Fruit fly (Drosophila melanogaster): Measurements from ENCODE around the gene sn.

Gene sn

dm6 chrX:7967052-7967847 lies 3.4 kb downstream of the sn start:
- 0 out of 2 replicates have a peak, but pooled peaks have one; percentile 30 for TF ChIP-seq CG32121 (GFP tag; IDR thresholded peaks at IDR 0.05)
- 0 out of 3 replicates have a peak, but pooled peaks have one; percentile 13 for TF ChIP-seq CG4496 (GFP tag; IDR thresholded peaks at IDR 0.05)
- peak; percentile 26 for TF ChIP-seq D1 (tag; optimal IDR thresholded peaks at IDR 0.05)
- peak; percentile 11 for TF ChIP-seq CG13204 (GFP tag; optimal IDR thresholded peaks at IDR 0.05)
- TF ChIP-seq rn (GFP tag; IDR thresholded peaks at IDR 0.05): no peak
- TF ChIP-seq Pif1A (GFP tag; optimal IDR thresholded peaks at IDR 0.05): no peak

- TF ChIP-seq CG10348 (GFP tag; IDR thresholded peaks at IDR 0.05) (no peak), CG17806 (tag; optimal IDR thresholded peaks at IDR 0.05) (no peak), Pif1A (GFP tag; optimal IDR thresholded peaks at IDR 0.05) (no peak), CG4496 (GFP tag; IDR thresholded peaks at IDR 0.05) (no peak), CG13204 (GFP tag; optimal IDR thresholded peaks at IDR 0.05) (no peak), EcR (GFP tag; optimal IDR thresholded peaks at IDR 0.05) (no peak), D1 (tag; optimal IDR thresholded peaks at IDR 0.05) (no peak), Ets98B (GFP tag; IDR thresholded peaks at IDR 0.05) (no peak), CG9948 (tag; optimal IDR thresholded peaks at IDR 0.05) (no peak), fd96Ca (GFP tag; IDR thresholded peaks at IDR 0.05) (no peak)
These were observed 4.0 kb downstream of the sn start for dm6 chrX:7967848-7968143.

DNA sequence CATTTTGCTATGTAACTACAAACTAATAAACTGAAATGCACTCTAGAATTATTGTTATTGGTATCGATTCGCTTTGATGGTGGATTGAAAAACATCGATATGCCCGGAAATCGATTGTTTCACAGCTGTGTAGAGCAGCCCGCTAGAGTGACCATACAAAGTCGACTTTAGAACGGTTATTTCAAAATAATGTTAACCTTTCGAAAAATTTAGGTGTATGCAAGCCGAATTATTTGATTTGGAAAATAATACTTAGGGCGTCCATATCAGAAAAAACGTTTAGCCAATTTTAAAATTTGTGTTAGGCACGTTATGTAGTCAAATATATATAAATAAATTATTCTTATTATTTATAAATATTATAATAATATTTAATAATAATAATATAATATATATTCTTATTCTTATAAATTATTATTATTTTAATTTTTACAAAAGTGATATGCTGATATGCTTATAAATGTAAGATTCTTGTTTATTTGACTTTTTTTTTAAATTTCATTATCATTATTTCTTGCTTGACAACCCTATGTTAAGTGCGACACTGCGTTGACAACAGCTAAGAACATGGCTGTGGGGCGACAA lies 4.5 kb downstream of the sn start, which contains the start of gene sws:
Gene sws (minus strand): TSS at position 22 of the 585 bp plus-strand sequence.
- no peak for TF ChIP-seq fd96Ca (GFP tag; IDR thresholded peaks at IDR 0.05)
- no peak for TF ChIP-seq Pif1A (GFP tag; optimal IDR thresholded peaks at IDR 0.05)
- TF ChIP-seq CG8301 (tag; optimal IDR thresholded peaks at IDR 0.05): no peak
- no peak for TF ChIP-seq CG12605 (GFP tag; IDR thresholded peaks at IDR 0.05)
- TF ChIP-seq D1 (tag; optimal IDR thresholded peaks at IDR 0.05): no peak
- TF ChIP-seq CG9948 (tag; optimal IDR thresholded peaks at IDR 0.05): peak; percentile 32
- peak; percentile 19 for TF ChIP-seq CG34367 (tag; optimal IDR thresholded peaks at IDR 0.05)
- no peak for TF ChIP-seq CG17806 (tag; optimal IDR thresholded peaks at IDR 0.05)
- TF ChIP-seq Pif1B (GFP tag; optimal IDR thresholded peaks at IDR 0.05): no peak
- no peak for TF ChIP-seq Snoo (tag; optimal IDR thresholded peaks at IDR 0.05)
- no peak for TF ChIP-seq gl (tag; optimal IDR thresholded peaks at IDR 0.05)
- no peak for TF ChIP-seq rn (GFP tag; IDR thresholded peaks at IDR 0.05)
- no peak for TF ChIP-seq Ets98B (GFP tag; IDR thresholded peaks at IDR 0.05)
- TF ChIP-seq CG14655 (GFP tag; optimal IDR thresholded peaks at IDR 0.05): peak; percentile 26
- peak; percentile 31 for TF ChIP-seq CG15710 (tag; optimal IDR thresholded peaks at IDR 0.05)
- peak; percentile 17 for TF ChIP-seq CG8159 (tag; optimal IDR thresholded peaks at IDR 0.05)
- no peak for TF ChIP-seq CG13204 (GFP tag; optimal IDR thresholded peaks at IDR 0.05)
- no peak for TF ChIP-seq CG4496 (GFP tag; IDR thresholded peaks at IDR 0.05)
- no peak for TF ChIP-seq CG32121 (GFP tag; IDR thresholded peaks at IDR 0.05)
- TF ChIP-seq EcR (GFP tag; optimal IDR thresholded peaks at IDR 0.05): no peak
- TF ChIP-seq CG10348 (GFP tag; IDR thresholded peaks at IDR 0.05): no peak

DNA sequence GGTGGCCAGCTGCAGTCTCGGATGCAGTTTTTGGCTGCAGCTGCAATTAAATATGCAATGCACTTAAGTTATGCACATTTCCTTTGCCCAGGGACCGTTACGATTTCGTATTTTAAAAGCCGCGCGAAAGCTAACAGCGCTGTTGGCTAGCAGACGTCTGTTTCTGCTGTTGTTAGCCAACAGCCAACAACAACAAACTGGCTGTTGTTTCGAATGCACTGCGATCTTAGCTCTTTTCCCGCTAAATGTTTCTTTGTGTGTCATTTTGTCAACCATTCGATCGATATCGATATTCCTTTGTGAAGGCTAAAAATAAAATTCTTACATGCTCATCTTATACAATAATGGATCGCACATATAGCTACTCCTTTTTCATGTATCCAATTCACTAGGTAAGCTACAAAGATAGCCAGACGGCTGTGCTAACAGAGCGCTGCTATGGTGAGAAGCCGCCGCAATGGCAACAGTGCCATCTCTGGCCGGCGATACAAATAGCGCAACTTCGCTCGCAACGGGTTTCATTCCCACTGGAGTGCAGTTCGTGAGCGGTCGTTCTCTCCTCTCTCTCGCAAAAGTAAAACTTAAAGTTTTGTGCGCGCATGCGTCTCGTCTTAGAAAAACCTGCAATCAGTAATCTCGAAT lies 5.5 kb downstream of the sn start:
- TF ChIP-seq CG13204 (GFP tag; optimal IDR thresholded peaks at IDR 0.05): no peak
- no peak for TF ChIP-seq EcR (GFP tag; optimal IDR thresholded peaks at IDR 0.05)
- TF ChIP-seq fd96Ca (GFP tag; IDR thresholded peaks at IDR 0.05): no peak
- TF ChIP-seq rn (GFP tag; IDR thresholded peaks at IDR 0.05): no peak
- peak; percentile 17 for TF ChIP-seq CG8159 (tag; optimal IDR thresholded peaks at IDR 0.05)
- no peak for TF ChIP-seq Pif1A (GFP tag; optimal IDR thresholded peaks at IDR 0.05)
- TF ChIP-seq CG4496 (GFP tag; IDR thresholded peaks at IDR 0.05): 0 out of 3 replicates have a peak, but pooled peaks have one; percentile 17
- TF ChIP-seq Snoo (tag; optimal IDR thresholded peaks at IDR 0.05): no peak
- TF ChIP-seq CG12605 (GFP tag; IDR thresholded peaks at IDR 0.05): 0 out of 2 replicates have a peak, but pooled peaks have one; percentile 18
- TF ChIP-seq Ets98B (GFP tag; IDR thresholded peaks at IDR 0.05): peak; percentile 28; the same call in 1 of the 2 replicates

dm6 chrX:7970396-7970795 lies 6.6 kb downstream of the sn start:
- TF ChIP-seq gl (tag; optimal IDR thresholded peaks at IDR 0.05) (peak; percentile 68), CG12605 (GFP tag; IDR thresholded peaks at IDR 0.05) (no peak), CG34367 (tag; optimal IDR thresholded peaks at IDR 0.05) (peak; percentile 85), CG8159 (tag; optimal IDR thresholded peaks at IDR 0.05) (peak; percentile 86), CG10348 (GFP tag; IDR thresholded peaks at IDR 0.05) (no peak), CG4496 (GFP tag; IDR thresholded peaks at IDR 0.05) (peak; percentile 56), Ets98B (GFP tag; IDR thresholded peaks at IDR 0.05) (peak; percentile 58), CG13204 (GFP tag; optimal IDR thresholded peaks at IDR 0.05) (peak; percentile 49), fd96Ca (GFP tag; IDR thresholded peaks at IDR 0.05) (peak; percentile 82), Snoo (tag; optimal IDR thresholded peaks at IDR 0.05) (peak; percentile 78), D1 (tag; optimal IDR thresholded peaks at IDR 0.05) (peak; percentile 62), CG15710 (tag; optimal IDR thresholded peaks at IDR 0.05) (peak; percentile 88), CG9948 (tag; optimal IDR thresholded peaks at IDR 0.05) (peak; percentile 86), Pif1B (GFP tag; optimal IDR thresholded peaks at IDR 0.05) (peak; percentile 75), Pif1A (GFP tag; optimal IDR thresholded peaks at IDR 0.05) (peak; percentile 86), EcR (GFP tag; optimal IDR thresholded peaks at IDR 0.05) (no peak), CG32121 (GFP tag; IDR thresholded peaks at IDR 0.05) (peak; percentile 64), CG8301 (tag; optimal IDR thresholded peaks at IDR 0.05) (peak; percentile 84), CG14655 (GFP tag; optimal IDR thresholded peaks at IDR 0.05) (peak; percentile 89), rn (GFP tag; IDR thresholded peaks at IDR 0.05) (peak; percentile 19; the same call in 1 of the 2 replicates), CG17806 (tag; optimal IDR thresholded peaks at IDR 0.05) (peak; percentile 85)

All from whole organism, pupa.